Worm (Caenorhabditis elegans) whole organism, L2 larva: ENCODE data around the gene srx-22.

Experiments
- C34F6.9 ChIP-seq: fragments of 150-350 bp; optimal IDR thresholded peaks from 2 replicates; lab custom pipeline; 2014; ENCODE audit warnings: missing biosample characterization, missing genetic modification characterization
- F13H6.1 ChIP-seq: sonication (generic microtip); optimal IDR thresholded peaks from 2 replicates; lab custom pipeline; 2016; ENCODE audit warnings: missing genetic modification characterization, missing compliant biosample characterization
- R02D3.7 ChIP-seq: fragments of 150-350 bp; optimal IDR thresholded peaks from 2 replicates; lab custom pipeline; 2014; ENCODE audit warnings: missing biosample characterization, missing genetic modification characterization
- ZK546.5 ChIP-seq: sonication (generic microtip); optimal IDR thresholded peaks from 2 replicates; lab custom pipeline; 2017; ENCODE audit warnings: missing biosample characterization, missing genetic modification characterization
- ama-1 ChIP-seq: fragments of 150-350 bp; optimal IDR thresholded peaks from 2 replicates; lab custom pipeline; 2018; ENCODE audit warnings: inconsistent platforms
- dmd-4 ChIP-seq: sonication (generic microtip); optimal IDR thresholded peaks from 2 replicates; lab custom pipeline; 2017; ENCODE audit warnings: missing biosample characterization, missing genetic modification characterization
- elt-3 ChIP-seq: sonication (generic microtip); optimal IDR thresholded peaks from 2 replicates; lab custom pipeline; 2017; ENCODE audit warnings: missing biosample characterization, missing genetic modification characterization
- lin-39 ChIP-seq: fragments of 150-350 bp; optimal IDR thresholded peaks from 2 replicates; lab custom pipeline; 2014; ENCODE audit warnings: missing biosample characterization, missing genetic modification reagents, missing genetic modification characterization
- nhr-12 ChIP-seq: fragments of 150-350 bp; optimal IDR thresholded peaks from 2 replicates; lab custom pipeline; 2014; ENCODE audit warnings: missing biosample characterization, missing genetic modification characterization
- nhr-129 ChIP-seq: fragments of 150-350 bp; optimal IDR thresholded peaks from 2 replicates; lab custom pipeline; 2014; ENCODE audit warnings: missing biosample characterization, missing genetic modification characterization
- nhr-23 ChIP-seq: fragments of 150-350 bp; optimal IDR thresholded peaks from 2 replicates; lab custom pipeline; 2014; ENCODE audit warnings: missing biosample characterization, missing genetic modification reagents, missing genetic modification characterization
- unc-62 ChIP-seq: fragments of 150-350 bp; optimal IDR thresholded peaks from 2 replicates; lab custom pipeline; 2014; ENCODE audit warnings: missing biosample characterization, missing genetic modification reagents, missing genetic modification characterization
- zag-1 ChIP-seq: fragments of 150-350 bp; optimal IDR thresholded peaks from 2 replicates; lab custom pipeline; 2014; ENCODE audit warnings: missing biosample characterization, missing genetic modification characterization
- ztf-11 ChIP-seq: sonication (generic microtip); optimal IDR thresholded peaks from 2 replicates; lab custom pipeline; 2017; ENCODE audit warnings: missing biosample characterization, missing genetic modification characterization

- TF ChIP-seq unc-62 (GFP tag; lab: Kevin White, UChicago) (no peak), C34F6.9 (no peak), nhr-12 (tag; lab: Kevin White, UChicago) (no peak), ztf-11 (tag; lab: Kevin White, UChicago) (no peak), nhr-129 (tag; lab: Kevin White, UChicago) (no peak), dmd-4 (no peak), ZK546.5 (tag; lab: Kevin White, UChicago) (no peak), zag-1 (tag; lab: Kevin White, UChicago) (no peak), R02D3.7 (tag; lab: Kevin White, UChicago) (no peak), elt-3 (no peak), ama-1 (lab: Kevin White, UChicago) (no peak), nhr-23 (tag; lab: Kevin White, UChicago) (no peak), lin-39 (tag; lab: Kevin White, UChicago) (no peak), F13H6.1 (tag; lab: Kevin White, UChicago) (no peak)
These were observed 40.0 kb downstream of the srx-22 start, which contains the start of gene srbc-40 for ce11 chrV:719731-720130.
